Fruit fly (Drosophila melanogaster): ENCODE results near the gene CG34148.

Gene CG34148

DNA sequence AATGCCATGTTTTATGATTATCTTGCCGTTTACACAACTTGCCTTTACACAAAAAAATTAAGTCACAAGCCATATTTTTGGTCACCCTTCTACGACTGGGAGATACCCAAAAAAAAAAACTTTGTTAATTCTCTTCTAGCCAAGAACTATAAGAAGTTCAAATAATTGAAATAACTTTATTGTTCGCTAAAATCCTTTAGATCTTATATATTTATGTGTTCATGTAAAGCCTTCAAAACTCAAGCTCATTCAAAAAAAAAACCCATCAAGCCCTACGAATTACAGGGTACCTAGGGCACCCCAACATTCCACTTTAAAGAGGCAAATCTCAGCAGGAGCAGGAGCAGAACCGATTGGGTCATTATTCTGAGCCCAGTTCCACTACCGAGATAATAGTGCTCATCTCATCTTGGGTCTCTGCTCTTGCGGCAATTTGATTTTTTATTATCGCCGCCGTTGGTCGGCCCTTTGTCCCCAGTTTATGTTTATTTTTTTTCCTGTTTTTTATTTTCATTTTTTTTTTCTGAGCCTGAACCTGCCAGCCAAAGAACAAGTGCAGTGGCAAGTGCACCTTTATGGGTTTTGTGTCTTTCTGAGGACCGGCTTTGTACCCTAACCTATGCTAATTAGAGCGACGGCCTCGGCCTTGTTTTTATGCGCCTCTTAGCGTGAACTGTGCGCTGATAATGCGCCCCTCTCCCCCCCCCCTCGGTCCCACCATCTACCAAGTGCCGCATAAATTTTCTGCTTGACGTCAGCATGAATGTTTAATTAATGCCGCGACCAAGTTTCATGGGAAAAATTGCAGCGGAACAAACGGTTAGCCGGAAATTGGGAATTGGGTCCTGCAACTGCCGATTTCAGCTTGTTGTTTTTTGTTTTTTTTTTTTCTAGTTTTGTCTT is 36.8 kb downstream of the CG34148 start:
- no peak for TF ChIP-seq CG17801 (GFP tag; optimal IDR thresholded peaks at IDR 0.05; ENCODE audit: partially characterized antibody)

DNA sequence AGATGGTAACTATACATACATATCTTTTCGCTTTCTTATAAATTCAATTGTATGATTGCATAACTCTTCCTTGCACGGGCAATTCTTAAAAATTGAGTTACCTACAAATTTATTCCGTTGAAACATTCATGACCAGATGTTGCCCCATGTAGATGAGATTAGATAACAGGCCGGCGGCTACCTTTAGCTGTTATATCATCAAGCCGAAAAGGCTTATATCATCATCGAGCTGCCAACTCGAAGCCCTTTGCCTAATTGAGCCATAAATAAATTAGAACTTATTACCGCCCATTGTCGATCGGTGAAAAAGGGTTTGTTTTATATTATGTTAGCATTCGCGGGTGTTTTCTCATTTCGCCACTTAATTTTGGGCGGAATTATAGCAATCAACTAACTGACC is 38.1 kb downstream of the CG34148 start:
- no peak for TF ChIP-seq CG17801 (GFP tag; optimal IDR thresholded peaks at IDR 0.05; ENCODE audit: partially characterized antibody)

DNA sequence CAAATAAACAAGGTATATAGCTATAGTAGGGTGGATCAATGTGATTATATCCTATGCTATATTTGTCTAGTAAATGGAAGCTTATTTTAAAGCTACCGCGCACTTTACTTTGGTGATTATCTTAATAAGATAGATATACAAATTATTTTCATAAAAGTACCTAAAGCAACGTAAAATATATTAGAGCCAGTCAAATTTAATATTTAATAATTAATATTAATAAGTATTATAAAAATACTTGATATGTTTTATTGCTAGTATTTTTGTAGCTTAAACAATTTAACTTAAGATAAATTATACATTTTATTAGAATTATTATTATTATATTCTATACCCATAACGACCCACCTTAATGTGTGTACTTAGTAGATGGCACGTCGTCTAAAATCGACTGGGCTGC is 38.9 kb downstream of the CG34148 start:
- peak; percentile 92 for TF ChIP-seq CG17801 (GFP tag; optimal IDR thresholded peaks at IDR 0.05; ENCODE audit: partially characterized antibody)

DNA sequence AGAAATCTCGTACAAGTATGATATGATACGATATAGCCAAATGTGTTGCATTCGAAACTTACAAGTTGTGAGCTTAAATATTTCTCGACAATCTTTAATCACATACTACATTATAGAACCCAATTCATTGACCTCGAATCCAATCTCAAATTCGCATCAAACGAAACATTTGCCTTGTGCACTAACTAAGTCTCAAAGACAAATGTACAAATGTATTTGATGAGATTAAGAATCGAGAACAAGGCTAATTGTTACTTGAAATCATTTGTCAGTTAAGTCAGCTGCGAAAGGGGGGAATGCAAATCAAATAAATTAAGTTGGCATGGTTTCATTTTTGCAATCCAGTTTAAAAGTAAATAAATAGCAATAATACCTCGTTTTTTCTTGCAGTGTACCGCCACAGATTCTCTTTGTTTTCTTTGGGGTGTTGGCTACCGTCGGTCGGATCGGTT is 40.0 kb downstream of the CG34148 start:
- TF ChIP-seq CG17801 (GFP tag; optimal IDR thresholded peaks at IDR 0.05; ENCODE audit: partially characterized antibody): no peak

DNA sequence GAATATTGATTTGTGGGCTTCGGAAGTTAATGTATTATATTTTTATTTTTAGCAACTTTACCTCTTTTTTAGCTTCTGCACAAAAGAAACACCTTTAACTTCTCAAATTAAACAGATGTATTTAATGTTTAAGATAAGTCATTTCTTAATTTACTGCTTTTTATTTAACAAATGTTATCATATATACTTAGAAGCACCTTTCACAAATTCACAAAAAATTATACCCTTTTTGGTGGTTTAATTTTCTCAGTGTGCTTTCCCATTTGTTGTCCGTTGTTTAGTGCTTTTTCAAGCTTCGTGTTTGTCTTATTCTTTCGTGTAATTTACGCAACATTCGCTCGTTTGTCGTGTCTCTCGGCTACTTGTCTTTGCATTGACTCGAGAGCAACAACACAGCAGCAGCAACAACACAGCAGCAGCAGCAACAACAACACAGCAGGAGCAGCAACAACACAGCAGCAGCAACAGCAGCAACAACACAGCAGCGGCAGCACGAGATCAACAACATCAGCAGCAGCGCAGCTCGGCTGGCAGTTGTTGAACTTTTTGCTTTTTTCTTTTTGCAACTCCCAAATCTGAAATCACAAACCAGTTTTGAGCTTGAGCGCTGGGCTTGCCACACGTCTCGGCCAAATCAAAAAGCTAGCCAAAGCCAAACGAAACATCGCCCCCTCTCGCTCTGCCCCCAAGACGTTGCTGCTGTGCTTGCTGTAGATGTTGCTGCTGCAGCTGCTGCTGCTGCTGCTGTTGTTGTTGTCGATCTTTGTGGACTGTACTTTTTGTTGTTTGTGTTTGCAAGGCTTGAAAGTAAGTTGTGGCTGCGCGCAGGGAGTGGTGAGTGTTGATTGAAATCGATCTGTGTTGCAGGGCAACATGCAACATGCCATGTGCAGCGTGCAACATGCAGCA is 41.2 kb downstream of the CG34148 start:
- TF ChIP-seq CG17801 (GFP tag; optimal IDR thresholded peaks at IDR 0.05; ENCODE audit: partially characterized antibody): no peak

DNA sequence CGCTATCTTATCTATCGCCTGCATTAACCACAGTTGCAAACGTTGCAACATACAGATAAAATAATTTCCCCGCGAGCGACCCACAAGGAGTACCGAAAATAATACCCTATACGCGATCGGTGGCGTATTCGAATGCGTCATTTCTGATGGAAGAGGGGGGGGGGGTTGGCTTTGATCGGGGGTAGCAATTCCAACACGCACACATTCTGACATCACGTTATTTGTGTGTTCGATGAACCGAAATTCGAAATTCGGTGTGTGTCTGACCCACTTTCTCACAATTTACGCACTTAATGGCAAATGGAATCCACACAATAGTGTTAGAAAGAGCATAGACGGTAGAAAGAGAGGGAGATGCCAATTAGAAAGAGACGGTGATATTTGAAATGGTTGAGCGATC is 41.9 kb downstream of the CG34148 start:
- TF ChIP-seq CG17801 (GFP tag; optimal IDR thresholded peaks at IDR 0.05; ENCODE audit: partially characterized antibody): no peak

DNA sequence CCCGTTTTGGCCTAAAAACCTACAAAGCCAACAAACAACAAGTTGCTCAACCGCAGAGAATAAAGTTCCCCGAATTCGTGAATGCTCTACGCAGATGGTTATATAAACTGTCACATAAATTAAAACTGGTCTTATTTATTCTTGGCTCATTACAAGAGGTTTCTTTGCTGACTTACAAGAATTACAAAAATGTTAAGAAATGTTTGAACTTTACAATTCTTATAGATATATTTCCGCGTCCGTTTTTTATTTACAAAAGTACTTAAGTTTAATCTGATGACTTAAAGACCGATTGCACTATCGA is 42.3 kb downstream of the CG34148 start:
- TF ChIP-seq CG17801 (GFP tag; optimal IDR thresholded peaks at IDR 0.05; ENCODE audit: partially characterized antibody): no peak

DNA sequence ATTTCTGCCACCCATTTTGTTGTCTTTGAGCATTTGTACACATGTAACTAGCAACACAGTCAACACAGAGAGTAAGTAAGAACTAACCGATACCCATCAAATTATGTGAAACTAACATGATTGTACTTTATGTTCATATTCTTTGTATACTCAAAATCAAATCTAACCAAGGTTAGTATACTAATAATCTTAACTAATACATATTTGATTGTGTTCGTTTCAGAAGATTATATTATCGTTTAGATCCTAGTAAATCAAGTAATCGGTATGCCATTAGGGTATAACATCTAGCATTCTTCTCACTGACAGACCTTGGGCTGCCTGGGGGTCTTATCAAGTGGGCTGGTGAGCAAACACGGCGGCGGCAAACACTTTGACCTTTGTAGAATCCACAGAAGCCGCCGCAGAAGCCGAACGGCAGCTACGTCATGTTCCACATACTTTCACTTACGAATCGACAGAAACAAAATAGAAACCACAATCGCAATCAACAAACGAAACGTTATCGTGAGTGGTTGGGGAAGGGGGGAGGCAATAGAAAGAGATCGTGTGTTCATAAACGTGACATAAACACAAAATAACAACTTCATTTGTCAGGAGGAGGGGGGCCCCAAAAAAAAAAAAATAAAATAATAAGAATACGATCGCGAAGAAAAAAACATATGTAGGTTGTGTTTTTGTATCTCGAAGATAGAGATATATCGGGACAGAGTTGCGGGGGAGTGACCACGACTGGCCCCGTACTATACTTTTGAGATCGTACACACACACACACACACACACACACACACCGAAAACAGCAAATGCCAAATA is 42.9 kb downstream of the CG34148 start:
- no peak for TF ChIP-seq CG17801 (GFP tag; optimal IDR thresholded peaks at IDR 0.05; ENCODE audit: partially characterized antibody)

DNA sequence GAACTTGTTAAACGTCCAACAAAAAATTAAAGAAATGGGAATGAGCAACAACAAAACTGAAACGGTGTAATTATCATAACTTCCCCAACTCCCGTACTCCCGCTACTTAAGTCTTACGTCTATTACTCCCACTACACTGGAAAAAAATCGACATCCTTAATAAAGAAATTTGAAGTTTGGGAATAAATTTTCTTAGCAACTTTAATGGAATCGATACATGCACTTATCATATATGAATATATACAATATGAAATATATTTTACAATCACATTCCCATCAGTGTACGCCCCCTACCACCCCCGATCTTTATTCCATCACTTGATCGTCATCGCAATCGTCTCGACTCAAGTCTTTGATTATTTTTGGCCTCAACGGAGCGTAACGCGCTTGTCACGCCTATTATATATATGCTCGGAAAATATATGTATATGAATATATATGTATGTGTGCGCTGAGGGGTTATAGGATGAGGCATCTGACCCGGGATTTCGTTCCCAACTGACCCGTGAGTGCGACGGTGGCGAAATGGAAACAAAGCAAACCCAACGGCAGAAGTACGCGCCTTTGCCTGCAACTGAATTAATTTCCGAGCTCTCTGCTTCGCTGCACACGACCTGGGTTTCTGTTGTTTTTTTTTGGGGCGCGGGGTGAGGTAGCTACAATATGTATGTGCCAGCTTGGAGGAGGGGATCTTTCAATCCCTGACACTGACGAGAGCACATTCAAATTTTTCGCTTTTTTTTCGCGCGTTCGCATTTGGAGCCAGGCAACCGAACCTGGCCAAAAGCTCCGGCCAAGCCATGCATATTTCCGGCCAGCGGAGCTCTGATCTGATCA is 44.0 kb downstream of the CG34148 start:
- TF ChIP-seq CG17801 (GFP tag; optimal IDR thresholded peaks at IDR 0.05; ENCODE audit: partially characterized antibody): no peak

DNA sequence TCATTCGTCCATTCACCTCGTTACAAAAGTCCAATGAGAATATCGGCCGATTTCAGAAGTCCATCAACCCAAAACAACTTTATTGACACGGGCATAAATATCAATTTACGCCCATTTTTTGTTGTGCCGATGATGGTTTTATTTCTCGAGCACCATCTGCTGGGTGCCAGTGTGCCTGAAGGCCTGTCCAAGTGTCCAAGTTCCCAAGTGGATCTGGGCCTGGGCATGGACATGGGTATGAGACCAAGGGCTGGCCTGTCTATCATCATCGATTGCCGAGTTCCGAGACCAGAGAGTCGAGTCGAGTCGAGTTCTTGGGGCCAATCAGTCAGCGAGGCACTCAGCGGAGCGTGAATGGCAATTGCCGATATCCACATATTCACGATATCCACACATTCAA is 46.3 kb downstream of the CG34148 start, which contains the start of gene Gr93a:
Gene Gr93a, plus strand, starts transcription at position 301 of the 400 bp plus-strand sequence.
- no peak for TF ChIP-seq CG17801 (GFP tag; optimal IDR thresholded peaks at IDR 0.05; ENCODE audit: partially characterized antibody)

DNA sequence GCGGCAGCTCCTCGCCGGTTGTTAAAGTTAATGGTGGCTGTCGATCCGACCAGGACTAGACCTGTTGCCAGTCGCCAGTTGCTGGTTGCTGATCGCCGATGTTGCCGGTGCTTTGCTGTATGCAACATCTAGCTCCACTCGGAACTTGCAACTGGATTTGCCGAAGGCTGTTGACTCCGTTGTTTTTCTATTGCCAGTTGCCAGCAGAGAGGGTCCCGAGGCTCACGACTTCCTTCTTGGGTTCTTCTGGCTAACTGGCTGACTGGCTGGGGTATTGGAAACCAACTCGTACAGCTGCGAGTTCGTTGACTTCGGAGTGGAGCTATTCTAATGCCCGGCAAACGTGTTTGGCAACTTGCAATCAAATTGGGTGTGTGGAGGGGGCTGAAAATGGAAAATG is 47.4 kb downstream of the CG34148 start:
- TF ChIP-seq CG17801 (GFP tag; optimal IDR thresholded peaks at IDR 0.05; ENCODE audit: partially characterized antibody): no peak

DNA sequence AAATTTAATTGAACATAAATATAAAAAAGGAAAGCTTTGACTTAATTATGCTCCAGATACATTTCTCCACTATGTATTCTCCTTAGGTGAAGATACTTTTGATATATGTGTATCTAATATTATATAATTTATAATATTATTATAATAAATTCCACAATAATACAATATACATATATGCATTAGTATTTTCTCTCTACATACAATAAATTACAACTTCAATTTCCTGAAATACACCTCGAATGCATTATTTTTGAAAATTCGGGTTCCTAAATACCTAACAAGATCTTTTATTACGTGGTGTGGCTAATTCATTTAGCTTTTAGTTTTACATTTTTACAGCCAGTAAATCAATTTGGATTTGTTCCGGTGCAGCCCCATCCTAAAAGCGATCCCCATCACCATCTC is 48.2 kb downstream of the CG34148 start:
- no peak for TF ChIP-seq CG17801 (GFP tag; optimal IDR thresholded peaks at IDR 0.05; ENCODE audit: partially characterized antibody)

DNA sequence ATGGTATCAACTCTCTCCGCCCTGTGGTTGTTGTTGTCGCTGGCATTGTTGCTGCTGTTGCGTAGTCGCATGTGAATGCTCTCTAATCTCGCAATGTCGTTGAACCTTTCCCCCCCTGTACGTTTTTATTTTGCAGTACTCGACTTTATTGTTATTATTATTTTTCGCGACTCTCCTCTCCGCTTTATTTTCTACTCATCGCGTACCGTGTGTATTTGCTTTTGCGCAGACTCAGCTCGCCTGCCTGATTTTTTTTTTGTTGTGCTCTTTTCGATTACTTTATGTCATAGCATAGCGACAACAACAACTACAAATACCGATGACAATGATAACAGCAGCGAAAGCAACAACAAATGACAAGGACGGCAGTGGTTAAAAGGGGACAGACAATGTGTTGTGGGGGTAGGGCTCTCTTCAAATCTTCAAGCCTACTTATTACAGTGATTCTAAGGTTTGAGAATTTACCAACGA is 49.0 kb downstream of the CG34148 start:
- no peak for TF ChIP-seq CG17801 (GFP tag; optimal IDR thresholded peaks at IDR 0.05; ENCODE audit: partially characterized antibody)
